Fruit fly (Drosophila melanogaster) whole organism, embryonic: ENCODE measurements around the gene Lgr1.

Source experiments
- Adf1 ChIP-seq: fragments of 200-800 bp; sonication (Bioruptor generic); IDR thresholded peaks from 2 replicates; pipeline ENCODE4 v1.3.6; 2022; ENCODE audit warnings: missing biosample characterization, missing genetic modification characterization
- CG11456 ChIP-seq: fragments of 200-800 bp; sonication (Bioruptor generic); IDR thresholded peaks from 3 replicates; pipeline ENCODE4 v1.3.6; 2022; ENCODE audit warnings: missing biosample characterization, missing genetic modification characterization
- CG13424 ChIP-seq: fragments of 200-800 bp; sonication (Bioruptor generic); optimal IDR thresholded peaks from 2 replicates; lab custom pipeline; 2019; ENCODE audit warnings: missing biosample characterization, mild to moderate bottlenecking, missing genetic modification characterization, moderate library complexity
- CG13624 ChIP-seq: fragments of 200-800 bp; sonication (Bioruptor generic); optimal IDR thresholded peaks from 2 replicates; lab custom pipeline; 2016; ENCODE audit warnings: missing biosample characterization, missing genetic modification characterization
- CG15269 ChIP-seq: fragments of 200-800 bp; sonication (Bioruptor generic); optimal IDR thresholded peaks from 2 replicates; lab custom pipeline; 2018; ENCODE audit warnings: missing biosample characterization, mild to moderate bottlenecking, missing genetic modification characterization, moderate library complexity
- CG17912 ChIP-seq: fragments of 200-800 bp; sonication (Bioruptor generic); optimal IDR thresholded peaks from 2 replicates; lab custom pipeline; 2018; ENCODE audit warnings: missing biosample characterization, mild to moderate bottlenecking, missing genetic modification characterization
- CG18262 ChIP-seq: fragments of 200-800 bp; optimal IDR thresholded peaks from 3 replicates; lab custom pipeline; 2019; ENCODE audit warnings: missing biosample characterization, mild to moderate bottlenecking, missing genetic modification characterization, moderate library complexity
- CG18599 ChIP-seq: fragments of 200-800 bp; sonication (Bioruptor generic); optimal IDR thresholded peaks from 3 replicates; lab custom pipeline; 2017; ENCODE audit warnings: missing biosample characterization, missing genetic modification characterization, mild to moderate bottlenecking, moderate library complexity, missing genetic modification reagents
- CG30403 ChIP-seq: fragments of 200-800 bp; sonication (Bioruptor generic); optimal IDR thresholded peaks from 3 replicates; lab custom pipeline; 2016; ENCODE audit warnings: missing biosample characterization, missing genetic modification characterization
- CG33213 ChIP-seq: fragments of 200-800 bp; sonication (Bioruptor generic); optimal IDR thresholded peaks from 3 replicates; lab custom pipeline; 2016; ENCODE audit warnings: missing biosample characterization, missing genetic modification characterization
- CG4424 ChIP-seq: fragments of 200-800 bp; sonication (Bioruptor generic); optimal IDR thresholded peaks from 3 replicates; lab custom pipeline; 2016; ENCODE audit warnings: missing biosample characterization, missing genetic modification characterization
- CG6791 ChIP-seq: fragments of 200-800 bp; sonication (Bioruptor generic); IDR thresholded peaks from 3 replicates; pipeline ENCODE4 v1.3.6; 2022; ENCODE audit warnings: missing biosample characterization, missing genetic modification characterization; ENCODE audit not compliant: partially characterized antibody
- CG7556 ChIP-seq: fragments of 200-800 bp; sonication (Bioruptor generic); optimal IDR thresholded peaks from 2 replicates; lab custom pipeline; 2017; ENCODE audit warnings: missing biosample characterization, mild to moderate bottlenecking, missing genetic modification characterization
- CG7786 ChIP-seq: fragments of 200-800 bp; sonication (Bioruptor generic); optimal IDR thresholded peaks from 2 replicates; lab custom pipeline; 2016; ENCODE audit warnings: missing biosample characterization, missing genetic modification characterization
- CG8359 ChIP-seq: fragments of 200-800 bp; sonication (Bioruptor generic); optimal IDR thresholded peaks from 2 replicates; lab custom pipeline; 2017; ENCODE audit warnings: missing biosample characterization, mild to moderate bottlenecking, missing genetic modification characterization, borderline replicate concordance
- Ets65A ChIP-seq: fragments of 200-800 bp; sonication (Bioruptor generic); peaks from one replicate; lab custom pipeline; 2016; ENCODE audit warnings: missing biosample characterization, missing genetic modification characterization
- HLH54F ChIP-seq: fragments of 200-800 bp; sonication (Bioruptor generic); optimal IDR thresholded peaks from 3 replicates; lab custom pipeline; 2016; ENCODE audit warnings: missing biosample characterization, missing genetic modification characterization
- Hr51 ChIP-seq, 2 experiments: fragments of 200-800 bp; sonication (Bioruptor generic); optimal IDR thresholded peaks; 2 replicates in 1 of 2; 3 replicates in 1 of 2; lab custom pipeline; 2016 to 2018; ENCODE audit warnings: missing biosample characterization in 2 of 2, missing genetic modification characterization in 2 of 2, mild to moderate bottlenecking in 1 of 2, moderate library complexity in 1 of 2
- Hsf ChIP-seq: fragments of 200-800 bp; sonication (Bioruptor generic); optimal IDR thresholded peaks from 3 replicates; lab custom pipeline; 2016; ENCODE audit warnings: missing biosample characterization, missing genetic modification characterization
- NfI ChIP-seq: fragments of 200-800 bp; sonication (Bioruptor generic); optimal IDR thresholded peaks from 3 replicates; lab custom pipeline; 2018; ENCODE audit warnings: missing biosample characterization, mild to moderate bottlenecking, missing genetic modification characterization, moderate library complexity
- Opbp ChIP-seq: fragments of 200-800 bp; sonication (Bioruptor generic); IDR thresholded peaks from 3 replicates; pipeline ENCODE4 v1.3.6; 2022; ENCODE audit warnings: missing biosample characterization, missing genetic modification characterization; ENCODE audit not compliant: partially characterized antibody
- Trl ChIP-seq, 3 experiments: fragments of >200 bp in 2 of 3; fragments of 200-800 bp in 1 of 3; sonication (Bioruptor generic) in 1 of 3; optimal IDR thresholded peaks; 2 replicates in 1 of 3; 3 replicates in 2 of 3; lab custom pipeline; 2016 to 2017; ENCODE audit warnings: missing biosample characterization in 1 of 3, missing genetic modification characterization in 1 of 3
- amos ChIP-seq: fragments of 200-800 bp; sonication (Bioruptor generic); IDR thresholded peaks from 2 replicates; pipeline ENCODE4 v1.3.6; 2022; ENCODE audit warnings: missing biosample characterization, missing genetic modification characterization; ENCODE audit not compliant: partially characterized antibody
- ase ChIP-seq: fragments of 200-800 bp; sonication (Bioruptor generic); IDR thresholded peaks from 3 replicates; pipeline ENCODE4 v1.3.6; 2022; ENCODE audit warnings: missing biosample characterization, missing genetic modification characterization
- bcd ChIP-seq: fragments of 200-800 bp; sonication (Bioruptor generic); optimal IDR thresholded peaks from 2 replicates; lab custom pipeline; 2017; ENCODE audit warnings: missing biosample characterization, mild to moderate bottlenecking, missing genetic modification characterization
- cg ChIP-seq: fragments of 200-800 bp; sonication (Bioruptor generic); optimal IDR thresholded peaks from 3 replicates; lab custom pipeline; 2019; ENCODE audit warnings: missing biosample characterization, mild to moderate bottlenecking, missing genetic modification characterization, moderate library complexity
- chinmo ChIP-seq: fragments of 200-800 bp; sonication (Bioruptor generic); IDR thresholded peaks from 4 replicates; pipeline ENCODE4 v1.3.6; 2022; ENCODE audit warnings: missing biosample characterization, missing genetic modification characterization; ENCODE audit not compliant: partially characterized antibody
- crol ChIP-seq: fragments of 200-800 bp; sonication (Bioruptor generic); IDR thresholded peaks from 2 replicates; pipeline ENCODE4 v1.3.6; 2022; ENCODE audit warnings: missing biosample characterization, missing genetic modification characterization
- dmrt99B ChIP-seq: fragments of 200-800 bp; sonication (Bioruptor generic); optimal IDR thresholded peaks from 2 replicates; lab custom pipeline; 2018; ENCODE audit warnings: missing biosample characterization, mild to moderate bottlenecking, missing genetic modification characterization, moderate library complexity
- ewg ChIP-seq: fragments of 200-800 bp; sonication (Bioruptor generic); optimal IDR thresholded peaks from 3 replicates; lab custom pipeline; 2017; ENCODE audit warnings: mild to moderate bottlenecking, missing biosample characterization, missing genetic modification reagents, missing genetic modification characterization
- grau ChIP-seq: fragments of 200-800 bp; optimal IDR thresholded peaks from 3 replicates; lab custom pipeline; 2019; ENCODE audit warnings: missing biosample characterization, mild to moderate bottlenecking, missing genetic modification characterization, moderate library complexity
- onecut ChIP-seq: fragments of 200-800 bp; sonication (Bioruptor generic); IDR thresholded peaks from 2 replicates; pipeline ENCODE4 v1.3.6; 2022; ENCODE audit warnings: missing biosample characterization, missing genetic modification characterization
- pan ChIP-seq, 4 experiments: fragments of >200 bp in 3 of 4; fragments of 200-800 bp in 1 of 4; sonication (Bioruptor generic) in 1 of 4; optimal IDR thresholded peaks in 3 of 4; IDR thresholded peaks in 1 of 4; 2 replicates each; pipeline versions ENCODE4 v1.3.6 to Lab custom; 2017 to 2022; ENCODE audit warnings: missing biosample characterization in 2 of 4, missing genetic modification characterization in 2 of 4, mixed read lengths in 1 of 4
- phol ChIP-seq: fragments of 200-800 bp; sonication (Bioruptor generic); optimal IDR thresholded peaks from 3 replicates; lab custom pipeline; 2018; ENCODE audit warnings: missing biosample characterization, mild to moderate bottlenecking, missing genetic modification characterization, moderate library complexity
- prd ChIP-seq, 3 experiments: fragments of >200 bp in 2 of 3; fragments of 200-800 bp in 1 of 3; sonication (Bioruptor generic) in 1 of 3; optimal IDR thresholded peaks in 2 of 3; IDR thresholded peaks in 1 of 3; 2 replicates in 2 of 3; 3 replicates in 1 of 3; pipeline versions ENCODE4 v1.3.6 to Lab custom; 2017 to 2022; ENCODE audit warnings: missing biosample characterization in 1 of 3, missing genetic modification characterization in 1 of 3
- psq ChIP-seq: fragments of 200-800 bp; sonication (Bioruptor generic); optimal IDR thresholded peaks from 2 replicates; lab custom pipeline; 2017; ENCODE audit warnings: missing biosample characterization, missing genetic modification characterization
- row ChIP-seq: fragments of 200-800 bp; sonication (Bioruptor generic); IDR thresholded peaks from 3 replicates; pipeline ENCODE4 v1.3.6; 2022; ENCODE audit warnings: missing biosample characterization, missing genetic modification characterization
- sens ChIP-seq: fragments of 200-800 bp; sonication (Bioruptor generic); peaks from one replicate; lab custom pipeline; 2016; ENCODE audit warnings: missing biosample characterization, missing genetic modification characterization
- seq ChIP-seq: fragments of 200-800 bp; sonication (Bioruptor generic); IDR thresholded peaks from 2 replicates; pipeline ENCODE4 v1.3.6; 2022; ENCODE audit warnings: missing biosample characterization, missing genetic modification characterization
- slbo ChIP-seq: fragments of 200-800 bp; sonication (Bioruptor generic); IDR thresholded peaks from 2 replicates; pipeline ENCODE4 v1.3.6; 2022; ENCODE audit warnings: missing biosample characterization, missing genetic modification characterization
- sna ChIP-seq: fragments of 200-800 bp; sonication (Bioruptor generic); IDR thresholded peaks from 2 replicates; pipeline ENCODE4 v1.3.6; 2022; ENCODE audit warnings: missing biosample characterization, missing genetic modification characterization; ENCODE audit not compliant: partially characterized antibody
- trh ChIP-seq: fragments of 200-800 bp; sonication (Bioruptor generic); optimal IDR thresholded peaks from 2 replicates; lab custom pipeline; 2016; ENCODE audit warnings: missing biosample characterization, missing genetic modification characterization
- unc-4 ChIP-seq: fragments of 200-800 bp; sonication (Bioruptor generic); IDR thresholded peaks from 2 replicates; pipeline ENCODE4 v1.3.6; 2022; ENCODE audit warnings: missing biosample characterization, missing genetic modification characterization; ENCODE audit not compliant: partially characterized antibody
- vfl ChIP-seq: fragments of 200-800 bp; sonication (Bioruptor generic); optimal IDR thresholded peaks from 2 replicates; lab custom pipeline; 2016; ENCODE audit warnings: missing biosample characterization, missing genetic modification characterization

The Lgr1 gene

DNA sequence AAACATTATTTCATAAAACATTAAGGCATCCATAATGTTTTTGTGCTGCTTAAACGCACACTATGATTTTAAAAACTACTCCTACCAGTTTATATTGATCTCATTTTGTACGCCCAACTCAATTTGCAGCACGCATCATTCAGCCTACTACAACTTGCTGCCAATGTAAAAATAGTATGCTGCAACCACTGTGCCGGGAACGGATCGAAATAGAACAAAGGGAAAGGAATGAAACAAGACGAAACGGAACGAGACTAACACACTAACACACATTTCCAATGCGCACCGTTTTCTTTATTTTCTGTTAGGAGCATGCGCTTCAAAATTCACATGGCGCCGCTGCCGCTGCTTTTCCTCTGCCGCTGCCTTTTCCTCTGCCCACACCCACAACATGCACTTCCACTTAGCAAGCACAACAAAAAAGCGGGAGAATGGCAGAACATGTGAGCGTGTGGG, 51.4 kb downstream of the Lgr1 start (continued):
- no peak for TF ChIP-seq vfl
- TF ChIP-seq CG4424 (GFP tag; lab: Kevin White, UChicago): peak; percentile 7
- no peak for TF ChIP-seq CG33213
- no peak for TF ChIP-seq seq
- TF ChIP-seq CG17912: no peak
- TF ChIP-seq NfI (GFP tag; lab: Kevin White, UChicago): peak; percentile 30
- TF ChIP-seq Hsf: peak; percentile 9
- TF ChIP-seq Trl (optimal IDR thresholded peaks at IDR 0.05; lab: Kevin White, UChicago): no peak
- peak; percentile 2 for TF ChIP-seq Trl (GFP tag; optimal IDR thresholded peaks at IDR 0.05; lab: Kevin White, UChicago)
- peak; percentile 92 for TF ChIP-seq ewg (GFP tag; lab: Kevin White, UChicago)
- no peak for TF ChIP-seq psq (GFP tag; lab: Kevin White, UChicago)
- TF ChIP-seq CG30403 (GFP tag; lab: Kevin White, UChicago): peak; percentile 47
- peak; percentile 10 for TF ChIP-seq bcd
- peak; percentile 88 for TF ChIP-seq Adf1 (GFP tag; lab: Robert Waterston, UW)
- TF ChIP-seq dmrt99B (tag; lab: Kevin White, UChicago): peak; percentile 33
- no peak for TF ChIP-seq Opbp (GFP tag; lab: Robert Waterston, UW)
- TF ChIP-seq CG15269 (tag; lab: Kevin White, UChicago): peak; percentile 12
- peak; percentile 38 for TF ChIP-seq Ets65A (GFP tag; lab: Kevin White, UChicago)
- peak; percentile 30 for TF ChIP-seq CG13424 (tag; lab: Kevin White, UChicago)
- TF ChIP-seq CG7556 (GFP tag; lab: Kevin White, UChicago): peak; percentile 31
- no peak for TF ChIP-seq CG11456 (GFP tag; lab: Robert Waterston, UW)
- TF ChIP-seq CG8359 (GFP tag; lab: Kevin White, UChicago): no peak
- 0 out of 3 replicates have a peak, but pooled peaks have one; percentile 7 for TF ChIP-seq ase (GFP tag; lab: Robert Waterston, UW)
- no peak for TF ChIP-seq CG7786 (GFP tag; lab: Kevin White, UChicago)
- peak; percentile 66 for TF ChIP-seq row (GFP tag; lab: Robert Waterston, UW)
- peak; percentile 77; the same call in 2 of the 4 replicates for TF ChIP-seq chinmo (GFP tag; lab: Robert Waterston, UW)
- no peak for TF ChIP-seq unc-4 (GFP tag; lab: Robert Waterston, UW)
- TF ChIP-seq CG13624 (GFP tag; lab: Kevin White, UChicago): peak; percentile 6
- peak; percentile 54 for TF ChIP-seq cg (GFP tag; lab: Kevin White, UChicago)
- TF ChIP-seq sna (GFP tag; lab: Robert Waterston, UW): no peak
- TF ChIP-seq phol: peak; percentile 15
- no peak for TF ChIP-seq amos
- TF ChIP-seq Hr51 (GFP tag; optimal IDR thresholded peaks at IDR 0.05; lab: Kevin White, UChicago): peak in 1 of 2 experiments; percentile 40
- peak; percentile 21 for TF ChIP-seq grau (tag; lab: Kevin White, UChicago)
- TF ChIP-seq prd (optimal IDR thresholded peaks at IDR 0.05; lab: Kevin White, UChicago): no peak
- peak; percentile 48; the same call in 2 of the 3 replicates for TF ChIP-seq prd (GFP tag; IDR thresholded peaks at IDR 0.05; lab: Robert Waterston, UW)
- TF ChIP-seq CG18262 (tag; lab: Kevin White, UChicago): peak; percentile 15
- peak; percentile 33 for TF ChIP-seq sens (GFP tag; lab: Kevin White, UChicago)
- no peak for TF ChIP-seq CG6791 (GFP tag; lab: Robert Waterston, UW)
- TF ChIP-seq crol (GFP tag; lab: Robert Waterston, UW): peak; percentile 35; the same call in 1 of the 2 replicates
- TF ChIP-seq onecut (GFP tag; lab: Robert Waterston, UW): peak; percentile 41
- TF ChIP-seq trh (GFP tag; lab: Kevin White, UChicago): no peak
- TF ChIP-seq CG18599 (GFP tag; lab: Kevin White, UChicago): peak; percentile 18
- no peak for TF ChIP-seq pan (optimal IDR thresholded peaks at IDR 0.05; lab: Kevin White, UChicago)
- TF ChIP-seq pan (GFP tag; optimal IDR thresholded peaks at IDR 0.05 in 1 of 2, IDR thresholded peaks at IDR 0.05 in 1 of 2): peak in 1 of 2 experiments; percentile 63
- TF ChIP-seq HLH54F (GFP tag; lab: Kevin White, UChicago): peak; percentile 16
- TF ChIP-seq slbo (GFP tag; lab: Robert Waterston, UW): peak; percentile 48; the same call in 1 of the 2 replicates
- TF ChIP-seq, all 482 proteins: peak for 90
